Fruit fly (Drosophila melanogaster): ENCODE measurements around the gene PolE1.

DNA sequence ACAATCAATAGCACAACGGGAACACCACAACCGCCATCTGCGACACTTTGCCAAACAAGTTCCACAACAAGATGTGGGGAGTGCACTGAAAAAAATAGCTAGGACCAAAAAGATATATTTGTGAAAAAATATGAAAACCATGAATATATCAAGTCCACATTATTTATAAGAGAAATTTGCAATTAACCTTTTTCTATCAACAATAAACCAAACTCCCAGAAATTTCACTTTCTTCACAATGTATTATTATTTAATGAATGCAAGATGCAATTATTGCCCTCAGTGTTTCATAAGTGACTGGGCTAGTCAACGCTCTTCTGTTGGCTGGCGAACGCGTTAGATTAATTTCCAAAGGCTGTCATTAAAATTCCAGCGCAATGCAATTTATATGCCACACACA is 47.8 kb downstream of the PolE1 start:
- TF ChIP-seq CG9139 (GFP tag; optimal IDR thresholded peaks at IDR 0.05), result no peak
- TF ChIP-seq CG16779 (tag; optimal IDR thresholded peaks at IDR 0.05), result no peak
- TF ChIP-seq achi (GFP tag; optimal IDR thresholded peaks at IDR 0.05), result peak; percentile 45
- TF ChIP-seq salr (GFP tag; optimal IDR thresholded peaks at IDR 0.05), result peak in 1 of 2 experiments; percentile 49
- TF ChIP-seq spab (GFP tag; optimal IDR thresholded peaks at IDR 0.05), result no peak
- TF ChIP-seq CG6808 (GFP tag; optimal IDR thresholded peaks at IDR 0.05), result no peak
- no peak for TF ChIP-seq topi (GFP tag; optimal IDR thresholded peaks at IDR 0.05)
- TF ChIP-seq CG4318 (GFP tag; optimal IDR thresholded peaks at IDR 0.05), result peak; percentile 52
- no peak for TF ChIP-seq CG6854 (GFP tag; optimal IDR thresholded peaks at IDR 0.05)
- peak; percentile 60 for TF ChIP-seq Lpt (GFP tag; optimal IDR thresholded peaks at IDR 0.05)
- TF ChIP-seq Ets21C (GFP tag; optimal IDR thresholded peaks at IDR 0.05), result no peak

All from whole organism, prepupa.